Worm (Caenorhabditis elegans): ENCODE data around the gene F36F12.7.
"Not testable (repeated sequence)": the region's sequence is repeated elsewhere in the genome, so short reads cannot be mapped to it uniquely, and the experiment has no call there.

ce11 chrV:2144408-2144807 is 45.3 kb downstream of the F36F12.7 start, which contains the start of gene F22F7.12:
- not testable (repeated sequence) for TF ChIP-seq sea-1 (GFP tag; conservative IDR thresholded peaks at IDR 0.05); B0310.2 (tag; optimal IDR thresholded peaks at IDR 0.05)

Data from whole organism, early embryonic.